Worm (Caenorhabditis elegans): ENCODE results near the gene cya-1.
A peak's percentile ranks its signal among the peaks of the same experiment; 100 is the strongest.

Gene cya-1

ce11 chrIII:9125789-9126304 is 16.8 kb upstream of the cya-1 start, which contains the start of gene sec-16A.1:
sec-16A.1 (plus strand) TSS chrIII:9125839.
- peak; percentile 83 for TF ChIP-seq blmp-1 (tag; optimal IDR thresholded peaks at IDR 0.05; ENCODE audit: insufficient read depth)
- peak; percentile 32 for TF ChIP-seq sma-9 (GFP tag; optimal IDR thresholded peaks at IDR 0.05)
- no peak for TF ChIP-seq sma-9 (tag; optimal IDR thresholded peaks at IDR 0.05)
- peak in 1 of 2 experiments; percentile 49 for TF ChIP-seq lsy-2 (tag; optimal IDR thresholded peaks at IDR 0.05)
- peak; percentile 23 for TF ChIP-seq crh-2 (tag; optimal IDR thresholded peaks at IDR 0.05)
- no peak for TF ChIP-seq skn-1 (tag; optimal IDR thresholded peaks at IDR 0.05)
- no peak for TF ChIP-seq ztf-4 (tag; optimal IDR thresholded peaks at IDR 0.05)
- peak; percentile 9 for TF ChIP-seq C34F6.9 (tag; optimal IDR thresholded peaks at IDR 0.05)
- peak; percentile 55 for TF ChIP-seq sma-3 (GFP tag; optimal IDR thresholded peaks at IDR 0.05)
- TF ChIP-seq nhr-129 (tag; optimal IDR thresholded peaks at IDR 0.05) = peak; percentile 27
- peak; percentile 42 for TF ChIP-seq gmeb-1 (tag; optimal IDR thresholded peaks at IDR 0.05)
- TF ChIP-seq peb-1 (tag; optimal IDR thresholded peaks at IDR 0.05) = no peak

DNA sequence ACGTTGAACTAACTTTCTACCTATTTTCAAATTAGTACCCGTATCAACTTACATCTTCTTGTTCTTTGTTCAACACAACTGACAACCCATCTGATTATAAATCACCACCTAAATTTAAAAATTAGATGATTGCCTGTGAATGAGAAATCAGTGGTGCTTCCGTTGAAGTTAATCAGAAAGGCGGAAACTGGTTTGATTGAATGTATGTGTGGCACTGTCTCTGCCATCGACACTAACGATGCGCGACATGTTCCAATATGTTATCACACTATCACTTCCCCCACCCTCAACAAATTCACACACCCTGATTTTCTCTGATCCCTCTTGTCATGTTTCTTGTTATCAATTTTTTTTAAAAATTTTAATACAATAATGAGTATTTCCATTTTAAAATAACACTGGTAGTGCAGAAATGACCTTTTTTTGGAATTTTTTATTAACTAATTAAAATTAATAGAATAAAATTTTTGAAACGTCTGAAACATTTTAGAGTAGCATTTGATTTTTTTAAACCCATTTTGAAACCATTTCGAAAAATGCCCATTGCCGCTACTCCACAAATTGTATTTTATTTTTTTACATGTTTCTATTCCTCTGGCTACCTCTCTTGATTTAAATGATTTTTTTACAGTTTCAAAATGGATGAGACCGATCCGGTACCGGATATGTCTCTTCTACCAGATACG is 10.0 kb upstream of the cya-1 start, which contains the start of gene ced-11:
Gene ced-11, plus strand, starts transcription at position 636 of the 686 bp plus-strand sequence.
- TF ChIP-seq peb-1 (tag; optimal IDR thresholded peaks at IDR 0.05) = no peak
- TF ChIP-seq sma-3 (GFP tag; optimal IDR thresholded peaks at IDR 0.05) = peak; percentile 7
- TF ChIP-seq fos-1 (tag; optimal IDR thresholded peaks at IDR 0.05) = no peak
- peak; percentile 1 for TF ChIP-seq sma-9 (GFP tag; optimal IDR thresholded peaks at IDR 0.05)
- no peak for TF ChIP-seq sma-9 (tag; optimal IDR thresholded peaks at IDR 0.05)

ce11 chrIII:9118314-9118850 is 9.3 kb upstream of the cya-1 start, which contains the start of gene grl-11:
grl-11 (minus strand) TSS chrIII:9118364.
- TF ChIP-seq skn-1 (tag; optimal IDR thresholded peaks at IDR 0.05) (no peak), sma-3 (GFP tag; optimal IDR thresholded peaks at IDR 0.05) (no peak), ceh-82 (tag; optimal IDR thresholded peaks at IDR 0.05) (no peak), Y55F3AM.14 (GFP tag; optimal IDR thresholded peaks at IDR 0.05) (no peak), mbf-1 (tag; optimal IDR thresholded peaks at IDR 0.05) (no peak), unc-55 (GFP tag; optimal IDR thresholded peaks at IDR 0.05) (no peak), nhr-10 (tag; optimal IDR thresholded peaks at IDR 0.05) (no peak), nhr-25 (tag; optimal IDR thresholded peaks at IDR 0.05) (no peak), egl-27 (tag; optimal IDR thresholded peaks at IDR 0.05) (no peak), C34F6.9 (tag; optimal IDR thresholded peaks at IDR 0.05) (no peak), elt-3 (tag; optimal IDR thresholded peaks at IDR 0.05) (no peak), peb-1 (tag; optimal IDR thresholded peaks at IDR 0.05) (no peak), ZK546.5 (tag; optimal IDR thresholded peaks at IDR 0.05) (no peak)

- no peak for TF ChIP-seq aly-2 (tag; optimal IDR thresholded peaks at IDR 0.05)
Measured at ce11 chrIII:9115745-9116144, 6.7 kb upstream of the cya-1 start.

- TF ChIP-seq R02D3.7 (tag; optimal IDR thresholded peaks at IDR 0.05) (no peak), crh-2 (tag; optimal IDR thresholded peaks at IDR 0.05) (no peak), ztf-11 (tag; optimal IDR thresholded peaks at IDR 0.05) (no peak), lin-11 (tag; optimal IDR thresholded peaks at IDR 0.05) (no peak), ztf-1 (GFP tag; conservative IDR thresholded peaks at IDR 0.05) (no peak), nhr-11 (tag; optimal IDR thresholded peaks at IDR 0.05) (no peak), ceh-16 (tag; optimal IDR thresholded peaks at IDR 0.05) (no peak), egl-27 (tag; optimal IDR thresholded peaks at IDR 0.05) (no peak), F13H6.1 (tag; optimal IDR thresholded peaks at IDR 0.05) (no peak), nhr-10 (tag; optimal IDR thresholded peaks at IDR 0.05) (no peak), nhr-6 (tag; optimal IDR thresholded peaks at IDR 0.05) (no peak), sma-3 (GFP tag; optimal IDR thresholded peaks at IDR 0.05) (no peak)
Measured at ce11 chrIII:9114649-9115048, 5.6 kb upstream of the cya-1 start, which contains the start of gene ZK512.1. ZK512.1 (plus strand) TSS chrIII:9114949.

DNA sequence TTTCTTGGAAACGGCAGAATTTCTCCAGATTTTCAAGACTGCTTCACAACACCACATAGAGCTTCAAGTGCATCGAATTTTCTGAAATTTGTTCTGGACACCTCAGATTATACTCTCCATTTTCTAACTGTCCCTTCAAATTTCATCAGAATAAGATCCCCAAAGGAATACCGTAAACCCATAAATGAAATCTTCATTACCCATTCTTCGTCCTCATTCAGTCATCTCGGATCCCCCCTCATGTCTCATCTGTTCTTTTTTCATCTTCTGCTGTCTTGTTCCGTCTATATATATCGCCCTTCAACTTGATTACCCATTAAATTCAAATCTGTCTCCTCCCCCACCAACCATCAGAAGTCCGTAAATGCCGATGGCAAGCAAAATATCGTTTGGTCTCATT is 5.0 kb upstream of the cya-1 start:
- TF ChIP-seq gmeb-1 (tag; optimal IDR thresholded peaks at IDR 0.05) = no peak
- TF ChIP-seq lin-11 (tag; optimal IDR thresholded peaks at IDR 0.05) = no peak
- TF ChIP-seq nhr-25 (tag; optimal IDR thresholded peaks at IDR 0.05) = no peak
- no peak for TF ChIP-seq ZK546.5 (tag; optimal IDR thresholded peaks at IDR 0.05)
- TF ChIP-seq aly-2 (tag; optimal IDR thresholded peaks at IDR 0.05) = no peak
- TF ChIP-seq elt-1 (tag; optimal IDR thresholded peaks at IDR 0.05) = no peak
- TF ChIP-seq mab-5 (tag; optimal IDR thresholded peaks at IDR 0.05) = no peak
